Worm (Caenorhabditis elegans): ENCODE results near the gene gst-32.

gst-32 gene

ce11 chrII:15209309-15209708, 30.9 kb upstream of the gst-32 start:
- TF ChIP-seq egl-27 (tag; optimal IDR thresholded peaks at IDR 0.05) (no peak), nhr-85 (tag) (peak; percentile 83), grh-1 (GFP tag; IDR thresholded peaks at IDR 0.05) (peak; percentile 71), snu-23 (GFP tag; optimal IDR thresholded peaks at IDR 0.05) (peak; percentile 10), efl-1 (optimal IDR thresholded peaks at IDR 0.05) (no peak), efl-1 (GFP tag; optimal IDR thresholded peaks at IDR 0.05 in 1 of 2) (peak in 1 of 2 experiments; percentile 50), unc-62 (GFP tag; optimal IDR thresholded peaks at IDR 0.05) (no peak), nhr-20 (tag; optimal IDR thresholded peaks at IDR 0.05) (peak; percentile 30), blmp-1 (tag; optimal IDR thresholded peaks at IDR 0.05) (peak; percentile 73), lin-14 (GFP tag; optimal IDR thresholded peaks at IDR 0.05) (peak; percentile 50), nhr-71 (tag; optimal IDR thresholded peaks at IDR 0.05) (peak; percentile 35), lsy-2 (tag; optimal IDR thresholded peaks at IDR 0.05) (peak in 1 of 2 experiments; percentile 22), C34B4.2 (tag; optimal IDR thresholded peaks at IDR 0.05) (no peak), rnt-1 (tag; optimal IDR thresholded peaks at IDR 0.05) (peak; percentile 25), swsn-7 (tag; optimal IDR thresholded peaks at IDR 0.05) (no peak), nhr-47 (tag; optimal IDR thresholded peaks at IDR 0.05) (peak; percentile 11), dpl-1 (GFP tag; optimal IDR thresholded peaks at IDR 0.05) (no peak), unc-30 (tag; optimal IDR thresholded peaks at IDR 0.05) (no peak), nhr-12 (tag; optimal IDR thresholded peaks at IDR 0.05) (no peak), fkh-8 (tag; optimal IDR thresholded peaks at IDR 0.05) (peak; percentile 15)

- TF ChIP-seq ceh-82 (tag; optimal IDR thresholded peaks at IDR 0.05) (no peak), xbp-1 (tag; optimal IDR thresholded peaks at IDR 0.05) (no peak), isw-1 (GFP tag; IDR thresholded peaks at IDR 0.05) (no peak), efl-1 (optimal IDR thresholded peaks at IDR 0.05) (no peak), efl-1 (GFP tag; optimal IDR thresholded peaks at IDR 0.05 in 1 of 2) (no peak), nhr-90 (tag; optimal IDR thresholded peaks at IDR 0.05; ENCODE audit: poor library complexity) (no peak), sptf-1 (tag; optimal IDR thresholded peaks at IDR 0.05) (no peak), ama-1 (optimal IDR thresholded peaks at IDR 0.05) (no peak), snu-23 (GFP tag; optimal IDR thresholded peaks at IDR 0.05) (no peak), efl-3 (GFP tag; optimal IDR thresholded peaks at IDR 0.05) (no peak), Y116A8C.19 (tag; optimal IDR thresholded peaks at IDR 0.05; ENCODE audit: borderline replicate concordance) (no peak), ztf-4 (tag; optimal IDR thresholded peaks at IDR 0.05) (no peak), zip-4 (GFP tag; optimal IDR thresholded peaks at IDR 0.05) (no peak), mef-2 (tag; optimal IDR thresholded peaks at IDR 0.05) (no peak), lin-13 (GFP tag; optimal IDR thresholded peaks at IDR 0.05) (no peak)
Observed at ce11 chrII:15208874-15209273, 30.5 kb upstream of the gst-32 start.

- peak; percentile 70 to 77 for TF ChIP-seq lin-35 (GFP tag; optimal IDR thresholded peaks at IDR 0.05)
- TF ChIP-seq efl-1 (optimal IDR thresholded peaks at IDR 0.05), result peak; percentile 79 to 81
- TF ChIP-seq efl-1 (GFP tag; optimal IDR thresholded peaks at IDR 0.05 in 1 of 2), result peak; percentile 84 to 98
- no peak for TF ChIP-seq skn-1 (tag; optimal IDR thresholded peaks at IDR 0.05)
- TF ChIP-seq F16B12.6 (tag; optimal IDR thresholded peaks at IDR 0.05), result peak; percentile 73
- peak; percentile 84 to 93 for TF ChIP-seq lsy-2 (tag; optimal IDR thresholded peaks at IDR 0.05)
- no peak for TF ChIP-seq nhr-11 (tag; optimal IDR thresholded peaks at IDR 0.05)
- TF ChIP-seq dpl-1 (GFP tag; optimal IDR thresholded peaks at IDR 0.05), result peak; percentile 66 to 81 (median 71)
- no peak for TF ChIP-seq hlh-17 (GFP tag; optimal IDR thresholded peaks at IDR 0.05; ENCODE audit: borderline replicate concordance)
- TF ChIP-seq ets-5 (GFP tag; IDR thresholded peaks at IDR 0.05), result no peak
- TF ChIP-seq aly-2 (tag; optimal IDR thresholded peaks at IDR 0.05), result no peak
- peak; percentile 0 for TF ChIP-seq nhr-20 (tag; optimal IDR thresholded peaks at IDR 0.05)
Observed at ce11 chrII:15208151-15208550, 29.8 kb upstream of the gst-32 start.

All from whole organism, L1 larva.